Worm (Caenorhabditis elegans) whole organism, L3 larva: ENCODE results near the gene npp-1.

Source experiments
- R02D3.7 ChIP-seq: fragments of 150-350 bp; optimal IDR thresholded peaks from 2 replicates; lab custom pipeline; 2014; ENCODE audit warnings: missing biosample characterization, missing genetic modification characterization
- ZK546.5 ChIP-seq: sonication (generic microtip); optimal IDR thresholded peaks from 2 replicates; lab custom pipeline; 2017; ENCODE audit warnings: missing biosample characterization, missing genetic modification characterization
- aly-2 ChIP-seq: fragments of 150-350 bp; optimal IDR thresholded peaks from 2 replicates; lab custom pipeline; 2014; ENCODE audit warnings: missing biosample characterization, missing genetic modification characterization
- ama-1 ChIP-seq: fragments of 150-350 bp; optimal IDR thresholded peaks from 2 replicates; lab custom pipeline; 2018
- ceh-16 ChIP-seq: sonication (generic microtip); optimal IDR thresholded peaks from 2 replicates; lab custom pipeline; 2017; ENCODE audit warnings: missing biosample characterization, missing genetic modification characterization
- ceh-28 ChIP-seq: fragments of 150-350 bp; optimal IDR thresholded peaks from 2 replicates; lab custom pipeline; 2014; ENCODE audit warnings: missing biosample characterization, missing genetic modification reagents, missing genetic modification characterization
- ceh-82 ChIP-seq: fragments of 150-350 bp; optimal IDR thresholded peaks from 2 replicates; lab custom pipeline; 2014; ENCODE audit warnings: missing biosample characterization, missing genetic modification characterization
- ceh-9 ChIP-seq: sonication (generic microtip); optimal IDR thresholded peaks from 2 replicates; lab custom pipeline; 2018; ENCODE audit warnings: missing biosample characterization, missing genetic modification characterization
- daf-12 ChIP-seq: fragments of 150-350 bp; optimal IDR thresholded peaks from 2 replicates; lab custom pipeline; 2014; ENCODE audit warnings: missing biosample characterization, missing genetic modification reagents, missing genetic modification characterization
- egl-27 ChIP-seq: sonication (generic microtip); optimal IDR thresholded peaks from 4 replicates; lab custom pipeline; 2017; ENCODE audit warnings: missing biosample characterization, missing genetic modification reagents, missing genetic modification characterization
- elt-2 ChIP-seq: sonication (generic microtip); optimal IDR thresholded peaks from 2 replicates; lab custom pipeline; 2016; ENCODE audit warnings: missing genetic modification reagents, mild to moderate bottlenecking, missing genetic modification characterization, missing compliant biosample characterization
- elt-3 ChIP-seq, 3 experiments: fragments of 150-350 bp in 1 of 3; sonication (generic microtip) in 2 of 3; optimal IDR thresholded peaks; 2 replicates in 2 of 3; 4 replicates in 1 of 3; lab custom pipeline; 2014 to 2017; ENCODE audit warnings: missing biosample characterization in 3 of 3, missing genetic modification characterization in 3 of 3
- eor-1 ChIP-seq, 2 experiments: fragments of 150-350 bp; optimal IDR thresholded peaks; 2 replicates each; lab custom pipeline; 2014 to 2018; ENCODE audit warnings: missing biosample characterization in 2 of 2, missing genetic modification characterization in 2 of 2
- fkh-10 ChIP-seq: sonication (generic microtip); optimal IDR thresholded peaks from 2 replicates; lab custom pipeline; 2017; ENCODE audit warnings: missing biosample characterization, missing genetic modification reagents, missing genetic modification characterization
- fkh-2 ChIP-seq: fragments of 150-350 bp; optimal IDR thresholded peaks from 2 replicates; lab custom pipeline; 2014; ENCODE audit warnings: missing biosample characterization, missing genetic modification reagents, missing genetic modification characterization
- fos-1 ChIP-seq: fragments of 150-350 bp; optimal IDR thresholded peaks from 2 replicates; lab custom pipeline; 2014; ENCODE audit warnings: missing biosample characterization, missing genetic modification characterization
- jun-1 ChIP-seq: fragments of 150-350 bp; optimal IDR thresholded peaks from 2 replicates; lab custom pipeline; 2014; ENCODE audit warnings: missing biosample characterization, missing genetic modification reagents, missing genetic modification characterization
- lin-15B ChIP-seq: fragments of 150-350 bp; optimal IDR thresholded peaks from 2 replicates; lab custom pipeline; 2014; ENCODE audit warnings: missing biosample characterization, missing genetic modification characterization
- lin-39 ChIP-seq: fragments of 150-350 bp; optimal IDR thresholded peaks from 2 replicates; lab custom pipeline; 2018; ENCODE audit warnings: missing biosample characterization, missing genetic modification reagents, missing genetic modification characterization
- lsy-12 ChIP-seq: sonication (generic microtip); optimal IDR thresholded peaks from 2 replicates; lab custom pipeline; 2016; ENCODE audit warnings: mild to moderate bottlenecking, missing genetic modification characterization, missing compliant biosample characterization
- mdl-1 ChIP-seq: fragments of 150-350 bp; optimal IDR thresholded peaks from 2 replicates; lab custom pipeline; 2014; ENCODE audit warnings: missing biosample characterization, missing genetic modification characterization
- mml-1 ChIP-seq: fragments of 150-350 bp; sonication (generic microtip); optimal IDR thresholded peaks from 3 replicates; lab custom pipeline; 2014; ENCODE audit warnings: missing biosample characterization, missing genetic modification characterization
- nfya-1 ChIP-seq: sonication (generic microtip); optimal IDR thresholded peaks from 2 replicates; lab custom pipeline; 2017; ENCODE audit warnings: missing genetic modification characterization, mild to moderate bottlenecking, missing compliant biosample characterization, antibody characterized with exemption, moderate library complexity; ENCODE audit not compliant: insufficient read depth
- nhr-11 ChIP-seq: fragments of 150-350 bp; optimal IDR thresholded peaks from 2 replicates; lab custom pipeline; 2014; ENCODE audit warnings: missing biosample characterization, missing genetic modification characterization
- nhr-12 ChIP-seq: fragments of 150-350 bp; optimal IDR thresholded peaks from 2 replicates; lab custom pipeline; 2014; ENCODE audit warnings: missing biosample characterization, missing genetic modification characterization
- nhr-23 ChIP-seq: fragments of 150-350 bp; optimal IDR thresholded peaks from 2 replicates; lab custom pipeline; 2014; ENCODE audit warnings: missing biosample characterization, missing genetic modification reagents, missing genetic modification characterization
- nhr-237 ChIP-seq: fragments of 150-350 bp; optimal IDR thresholded peaks from 2 replicates; lab custom pipeline; 2014; ENCODE audit warnings: missing biosample characterization, missing genetic modification characterization
- nhr-25 ChIP-seq: sonication (generic microtip); optimal IDR thresholded peaks from 2 replicates; lab custom pipeline; 2017; ENCODE audit warnings: missing biosample characterization, missing genetic modification characterization
- nhr-28 ChIP-seq: fragments of 150-350 bp; optimal IDR thresholded peaks from 2 replicates; lab custom pipeline; 2014; ENCODE audit warnings: missing biosample characterization, missing genetic modification characterization
- nhr-67 ChIP-seq: fragments of 150-350 bp; optimal IDR thresholded peaks from 2 replicates; lab custom pipeline; 2014; ENCODE audit warnings: missing biosample characterization, missing genetic modification characterization
- nhr-77 ChIP-seq: fragments of 150-350 bp; optimal IDR thresholded peaks from 2 replicates; lab custom pipeline; 2014; ENCODE audit warnings: missing biosample characterization, missing genetic modification characterization
- pha-4 ChIP-seq: fragments of 150-350 bp; optimal IDR thresholded peaks from 2 replicates; lab custom pipeline; 2014; ENCODE audit warnings: missing biosample characterization, missing genetic modification reagents, missing genetic modification characterization
- pqm-1 ChIP-seq: fragments of 150-350 bp; optimal IDR thresholded peaks from 2 replicates; lab custom pipeline; 2017; ENCODE audit warnings: missing biosample characterization, missing genetic modification characterization, inconsistent platforms
- sea-2 ChIP-seq: fragments of 150-350 bp; sonication (generic microtip); optimal IDR thresholded peaks from 4 replicates; lab custom pipeline; 2014; ENCODE audit warnings: missing biosample characterization, missing genetic modification reagents, missing genetic modification characterization
- skn-1 ChIP-seq: fragments of 150-350 bp; optimal IDR thresholded peaks from 2 replicates; lab custom pipeline; 2014; ENCODE audit warnings: missing biosample characterization, missing genetic modification characterization
- snpc-4 ChIP-seq: fragments of 150-350 bp; optimal IDR thresholded peaks from 2 replicates; lab custom pipeline; 2014; ENCODE audit warnings: missing biosample characterization, missing genetic modification characterization
- unc-39 ChIP-seq: sonication (generic microtip); optimal IDR thresholded peaks from 4 replicates; lab custom pipeline; 2017; ENCODE audit warnings: missing biosample characterization, missing genetic modification characterization
- zag-1 ChIP-seq: fragments of 150-350 bp; optimal IDR thresholded peaks from 2 replicates; lab custom pipeline; 2014; ENCODE audit warnings: missing biosample characterization, missing genetic modification characterization
- ztf-11 ChIP-seq: fragments of 150-350 bp; optimal IDR thresholded peaks from 2 replicates; lab custom pipeline; 2014; ENCODE audit warnings: missing biosample characterization, missing genetic modification characterization
- ztf-4 ChIP-seq: fragments of 150-350 bp; optimal IDR thresholded peaks from 2 replicates; lab custom pipeline; 2014; ENCODE audit warnings: missing biosample characterization, missing genetic modification characterization

npp-1 gene

DNA sequence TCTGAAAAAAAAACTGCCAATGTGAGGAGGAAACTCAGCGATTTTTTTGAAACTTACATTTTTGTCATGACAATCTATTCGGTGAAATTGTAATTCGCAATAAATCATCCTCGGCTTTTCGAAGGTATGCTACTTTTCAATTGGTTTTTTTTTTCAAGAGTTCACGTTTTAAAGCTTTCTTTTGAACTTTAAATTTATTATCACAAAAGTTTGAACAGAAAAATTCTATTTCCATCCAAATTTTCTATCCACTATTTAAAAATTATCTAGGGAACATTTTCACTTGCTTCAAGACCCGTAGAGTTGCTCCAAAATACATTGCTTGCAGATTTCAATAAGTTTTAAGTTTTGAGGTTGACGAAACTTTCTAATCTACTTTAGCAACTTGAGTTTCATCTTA is 11.7 kb upstream of the npp-1 start, which contains the start of gene K07F5.6:
TSS of gene K07F5.6 (minus strand) at position 101 of the 400 bp plus-strand sequence.
- TF ChIP-seq elt-3 (tag; optimal IDR thresholded peaks at IDR 0.05; lab: Kevin White, UChicago) (no peak), jun-1 (tag; lab: Kevin White, UChicago) (no peak), lsy-12 (tag; lab: Kevin White, UChicago) (no peak), ztf-11 (tag; lab: Kevin White, UChicago) (no peak), nhr-28 (no peak), nhr-237 (tag; lab: Kevin White, UChicago) (no peak), nfya-1 (no peak), ztf-4 (tag; lab: Kevin White, UChicago) (no peak)

ce11 chrIV:9848075-9848474 is 10.2 kb upstream of the npp-1 start, which contains the start of gene K07F5.7:
Gene K07F5.7, minus strand, starts transcription at chrIV:9848175.
- no peak for TF ChIP-seq nhr-12
- no peak for TF ChIP-seq fos-1 (tag; lab: Kevin White, UChicago)
- no peak for TF ChIP-seq skn-1 (tag; lab: Kevin White, UChicago)
- no peak for TF ChIP-seq nhr-11 (tag; lab: Kevin White, UChicago)
- TF ChIP-seq sea-2 (GFP tag; lab: Kevin White, UChicago): no peak
- no peak for TF ChIP-seq ceh-28 (tag; lab: Kevin White, UChicago)
- no peak for TF ChIP-seq nhr-77 (tag; lab: Kevin White, UChicago)
- no peak for TF ChIP-seq ama-1 (lab: Kevin White, UChicago)
- no peak for TF ChIP-seq egl-27 (tag; lab: Kevin White, UChicago)
- no peak for TF ChIP-seq mdl-1 (tag; lab: Kevin White, UChicago)

- no peak for TF ChIP-seq pha-4 (tag; lab: Kevin White, UChicago)
- no peak for TF ChIP-seq snpc-4
- no peak for TF ChIP-seq mdl-1 (tag; lab: Kevin White, UChicago)
- TF ChIP-seq lsy-12 (tag; lab: Kevin White, UChicago): no peak
- TF ChIP-seq lin-15B (tag; lab: Kevin White, UChicago): no peak
- TF ChIP-seq ceh-9 (tag; lab: Kevin White, UChicago): no peak
- no peak for TF ChIP-seq lin-39
- no peak for TF ChIP-seq eor-1 (tag; optimal IDR thresholded peaks at IDR 0.05; lab: Kevin White, UChicago)
- no peak for TF ChIP-seq nhr-237 (tag; lab: Kevin White, UChicago)
- TF ChIP-seq aly-2 (tag; lab: Kevin White, UChicago): no peak
Measured at ce11 chrIV:9849624-9850023, 8.7 kb upstream of the npp-1 start, which contains the start of gene K07F5.8. Gene K07F5.8, minus strand, starts transcription at chrIV:9849724.

DNA sequence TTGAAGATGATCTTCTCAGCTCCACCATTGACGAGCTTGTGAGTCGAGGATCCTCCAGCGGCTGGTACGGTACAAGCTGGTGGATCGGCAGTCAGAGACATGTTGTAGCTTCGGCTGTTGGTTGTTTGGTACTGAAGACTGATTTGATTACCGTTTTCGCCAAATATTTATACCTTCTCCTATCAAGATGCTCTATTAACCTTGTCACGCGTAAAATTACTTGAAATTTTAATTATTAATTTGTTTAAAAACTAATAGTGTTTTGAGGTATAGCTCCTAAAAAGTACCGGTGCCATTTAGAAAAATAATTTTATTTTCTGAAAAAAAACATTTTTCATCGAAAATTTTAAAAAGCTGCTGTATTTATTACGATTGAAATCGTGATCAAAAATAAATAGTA is 7.4 kb upstream of the npp-1 start, which contains the start of gene ssp-10:
TSS of gene ssp-10 (minus strand) at position 101 of the 400 bp plus-strand sequence.
- TF ChIP-seq fos-1 (tag; lab: Kevin White, UChicago): no peak
- TF ChIP-seq snpc-4: no peak
- no peak for TF ChIP-seq elt-2 (tag; lab: Kevin White, UChicago)
- no peak for TF ChIP-seq lsy-12 (tag; lab: Kevin White, UChicago)
- no peak for TF ChIP-seq lin-15B (tag; lab: Kevin White, UChicago)
- no peak for TF ChIP-seq ceh-9 (tag; lab: Kevin White, UChicago)
- no peak for TF ChIP-seq nhr-28
- TF ChIP-seq sea-2 (GFP tag; lab: Kevin White, UChicago): no peak
- TF ChIP-seq nhr-67 (tag; lab: Kevin White, UChicago): no peak
- TF ChIP-seq nhr-77 (tag; lab: Kevin White, UChicago): no peak
- TF ChIP-seq fkh-10: no peak
- no peak for TF ChIP-seq ceh-82
- no peak for TF ChIP-seq daf-12 (tag; lab: Kevin White, UChicago)
- no peak for TF ChIP-seq unc-39 (tag; lab: Kevin White, UChicago)
- TF ChIP-seq, all 47 proteins: peak for 0

ce11 chrIV:9852250-9852649 is 6.0 kb upstream of the npp-1 start, which contains the start of gene ssq-1:
Gene ssq-1, plus strand, starts transcription at chrIV:9852550.
- TF ChIP-seq fkh-2 (no peak), unc-39 (tag; lab: Kevin White, UChicago) (no peak), mml-1 (tag; lab: Kevin White, UChicago) (no peak), eor-1 (tag; optimal IDR thresholded peaks at IDR 0.05; lab: Kevin White, UChicago) (no peak), fos-1 (tag; lab: Kevin White, UChicago) (no peak), fkh-10 (no peak), zag-1 (no peak), nhr-12 (no peak), R02D3.7 (no peak), nhr-67 (tag; lab: Kevin White, UChicago) (no peak), nhr-11 (tag; lab: Kevin White, UChicago) (no peak), mdl-1 (tag; lab: Kevin White, UChicago) (no peak), nhr-25 (no peak), nhr-23 (tag; lab: Kevin White, UChicago) (no peak), ZK546.5 (tag; lab: Kevin White, UChicago) (no peak), ceh-16 (tag; lab: Kevin White, UChicago) (no peak), pqm-1 (tag; lab: Kevin White, UChicago) (no peak), nhr-237 (tag; lab: Kevin White, UChicago) (no peak)
